Worm (Caenorhabditis elegans) whole organism, early embryonic: Measurements from ENCODE around the gene srlf-7.

Source experiments
- B0310.2 ChIP-seq: sonication (generic microtip); optimal IDR thresholded peaks from 2 replicates; lab custom pipeline; 2016; ENCODE audit warnings: mild to moderate bottlenecking, missing genetic modification characterization, missing compliant biosample characterization
- F13C5.2 ChIP-seq: sonication (generic microtip); optimal IDR thresholded peaks from 2 replicates; lab custom pipeline; 2017; ENCODE audit warnings: mild to moderate bottlenecking, missing genetic modification characterization, inconsistent platforms, missing compliant biosample characterization
- aly-1 ChIP-seq: sonication (generic microtip); optimal IDR thresholded peaks from 2 replicates; lab custom pipeline; 2016; ENCODE audit warnings: missing genetic modification characterization, missing compliant biosample characterization
- ama-1 ChIP-seq: fragments of 150-350 bp; optimal IDR thresholded peaks from 2 replicates; lab custom pipeline; 2014
- ceh-13 ChIP-seq: fragments of 200-800 bp; sonication (Bioruptor generic); optimal IDR thresholded peaks from 2 replicates; lab custom pipeline; 2018; ENCODE audit warnings: mild to moderate bottlenecking, missing genetic modification characterization, missing compliant biosample characterization
- ceh-36 ChIP-seq: sonication (generic microtip); optimal IDR thresholded peaks from 2 replicates; lab custom pipeline; 2016; ENCODE audit warnings: missing genetic modification characterization, inconsistent platforms, missing compliant biosample characterization
- ets-7 ChIP-seq: sonication (generic microtip); optimal IDR thresholded peaks from 2 replicates; lab custom pipeline; 2016; ENCODE audit warnings: missing genotype, missing genetic modification characterization, missing compliant biosample characterization
- flt-1 ChIP-seq: fragments of 200-800 bp; sonication (Bioruptor generic); IDR thresholded peaks from 2 replicates; pipeline ENCODE4 v1.3.6; 2022; ENCODE audit warnings: missing genetic modification characterization, missing compliant biosample characterization
- hmbx-1 ChIP-seq: sonication (generic microtip); optimal IDR thresholded peaks from 2 replicates; lab custom pipeline; 2016; ENCODE audit warnings: mild to moderate bottlenecking, missing genetic modification characterization, missing compliant biosample characterization
- hmg-4 ChIP-seq: fragments of 200-800 bp; sonication (Bioruptor generic); optimal IDR thresholded peaks from 2 replicates; lab custom pipeline; 2018; ENCODE audit warnings: mild to moderate bottlenecking, missing genetic modification characterization, missing compliant biosample characterization
- hnd-1 ChIP-seq: sonication (generic microtip); optimal IDR thresholded peaks from 2 replicates; lab custom pipeline; 2016; ENCODE audit warnings: missing genetic modification characterization, missing compliant biosample characterization
- pes-1 ChIP-seq: fragments of 200-800 bp; sonication (Bioruptor generic); IDR thresholded peaks from 2 replicates; pipeline ENCODE4 v1.3.6; 2022; ENCODE audit warnings: missing genetic modification reagents, missing genetic modification characterization, missing compliant biosample characterization
- scrt-1 ChIP-seq: fragments of 200-800 bp; sonication (Bioruptor generic); IDR thresholded peaks from 2 replicates; pipeline ENCODE4 v1.3.6; 2022; ENCODE audit warnings: missing genetic modification characterization, missing compliant biosample characterization
- sea-1 ChIP-seq: fragments of 200-800 bp; sonication (Bioruptor generic); conservative IDR thresholded peaks from 2 replicates; pipeline ENCODE4 v1.3.6; 2022; ENCODE audit warnings: missing genetic modification characterization, missing compliant biosample characterization
- tbx-11 ChIP-seq: fragments of 200-800 bp; sonication (Bioruptor generic); IDR thresholded peaks from 2 replicates; pipeline ENCODE4 v1.3.6; 2022; ENCODE audit warnings: missing genetic modification characterization, missing compliant biosample characterization
- tbx-37 ChIP-seq: fragments of 200-800 bp; sonication (Bioruptor generic); conservative IDR thresholded peaks from 2 replicates; pipeline ENCODE4 v1.3.6; 2022; ENCODE audit warnings: missing genetic modification reagents, missing genetic modification characterization, missing compliant biosample characterization
- tra-4 ChIP-seq: sonication (generic microtip); optimal IDR thresholded peaks from 2 replicates; lab custom pipeline; 2017; ENCODE audit warnings: missing genetic modification characterization, missing compliant biosample characterization

srlf-7 gene

DNA sequence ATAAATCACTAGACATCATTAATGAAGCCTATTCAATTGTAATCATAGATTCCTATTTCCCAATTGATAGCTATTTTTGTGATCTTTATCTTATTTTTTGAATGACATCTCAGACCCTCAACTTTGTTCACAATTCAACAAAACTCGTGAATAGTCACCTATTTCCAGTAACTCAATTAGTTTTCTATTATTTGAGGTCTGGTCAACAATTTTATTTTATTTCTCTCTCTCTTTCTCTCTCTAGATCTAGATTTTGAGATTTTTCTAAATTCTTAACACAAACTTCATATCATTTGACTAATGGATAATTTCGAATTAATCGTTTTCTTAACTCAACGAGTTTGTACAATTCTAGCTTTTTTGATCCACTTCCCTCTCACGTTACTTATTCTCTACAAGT, 15.6 kb upstream of the srlf-7 start, which contains the start of gene str-1:
TSS of gene str-1 (plus strand) at position 301 of the 400 bp plus-strand sequence.
- TF ChIP-seq ceh-13 (no peak), hmg-4 (GFP tag; lab: Kevin White, UChicago) (no peak), ets-7 (tag; lab: Kevin White, UChicago) (no peak), pes-1 (no peak), flt-1 (GFP tag; lab: Robert Waterston, UW) (no peak), tbx-37 (GFP tag; lab: Robert Waterston, UW) (no peak), B0310.2 (tag; lab: Kevin White, UChicago) (no peak), hmbx-1 (tag; lab: Kevin White, UChicago) (no peak), tbx-11 (GFP tag; lab: Robert Waterston, UW) (no peak), sea-1 (GFP tag; lab: Robert Waterston, UW) (no peak), hnd-1 (tag; lab: Kevin White, UChicago) (no peak), scrt-1 (GFP tag; lab: Robert Waterston, UW) (no peak), tra-4 (tag; lab: Kevin White, UChicago) (no peak)

DNA sequence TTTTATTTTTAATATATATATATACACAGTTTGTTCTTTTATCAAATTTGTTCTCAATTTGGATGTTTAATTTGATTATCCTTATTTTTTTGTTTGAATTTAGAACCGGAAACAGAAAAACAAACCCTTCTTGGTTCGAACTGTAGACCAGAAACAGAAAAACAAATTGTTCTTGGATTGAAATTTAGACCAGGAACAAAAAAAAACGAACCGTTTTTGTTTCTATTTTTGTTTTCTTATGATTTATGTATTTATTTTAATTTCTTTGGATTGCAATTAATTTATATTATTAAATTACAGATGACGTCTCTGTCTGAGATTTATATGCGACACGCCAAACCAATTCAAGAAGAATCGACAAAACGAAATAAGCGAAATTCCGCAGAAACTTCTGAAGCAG, 13.7 kb upstream of the srlf-7 start, which contains the start of gene C42D4.19:
TSS of gene C42D4.19 (plus strand) at position 301 of the 400 bp plus-strand sequence.
- TF ChIP-seq B0310.2 (tag; lab: Kevin White, UChicago) (no peak), sea-1 (GFP tag; lab: Robert Waterston, UW) (no peak), ceh-13 (no peak), ama-1 (lab: Kevin White, UChicago) (no peak), ets-7 (tag; lab: Kevin White, UChicago) (no peak), F13C5.2 (tag; lab: Kevin White, UChicago) (no peak), tbx-37 (GFP tag; lab: Robert Waterston, UW) (no peak), scrt-1 (GFP tag; lab: Robert Waterston, UW) (no peak), ceh-36 (tag; lab: Kevin White, UChicago) (no peak), tra-4 (tag; lab: Kevin White, UChicago) (no peak)

DNA sequence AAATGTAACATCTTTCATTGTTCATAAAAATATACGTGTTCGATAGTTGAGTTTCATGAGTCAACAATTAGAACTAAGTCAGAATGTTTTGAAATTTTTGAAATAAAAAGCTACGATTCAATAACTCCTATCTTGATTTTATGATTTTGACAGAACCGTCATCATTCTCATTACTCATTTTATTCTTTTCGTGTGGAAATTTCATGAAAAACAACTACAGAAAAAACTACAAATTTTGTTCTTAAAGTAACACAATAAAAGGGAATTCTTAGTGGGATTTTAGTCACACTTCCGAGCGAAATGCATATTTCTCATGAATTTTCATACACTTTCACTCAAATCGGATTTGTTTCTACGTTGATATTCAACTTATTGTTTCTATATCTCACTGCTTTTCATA, 12.2 kb upstream of the srlf-7 start, which contains the start of gene str-44:
TSS of gene str-44 (plus strand) at position 301 of the 400 bp plus-strand sequence.
- TF ChIP-seq tbx-37 (GFP tag; lab: Robert Waterston, UW) (no peak), aly-1 (tag; lab: Kevin White, UChicago) (no peak), sea-1 (GFP tag; lab: Robert Waterston, UW) (no peak), ceh-36 (tag; lab: Kevin White, UChicago) (no peak), scrt-1 (GFP tag; lab: Robert Waterston, UW) (no peak), ets-7 (tag; lab: Kevin White, UChicago) (no peak), ama-1 (lab: Kevin White, UChicago) (no peak), ceh-13 (no peak), tra-4 (tag; lab: Kevin White, UChicago) (no peak), hmg-4 (GFP tag; lab: Kevin White, UChicago) (no peak), F13C5.2 (tag; lab: Kevin White, UChicago) (no peak), hmbx-1 (tag; lab: Kevin White, UChicago) (no peak), B0310.2 (tag; lab: Kevin White, UChicago) (no peak), pes-1 (no peak), hnd-1 (tag; lab: Kevin White, UChicago) (no peak), tbx-11 (GFP tag; lab: Robert Waterston, UW) (no peak), flt-1 (GFP tag; lab: Robert Waterston, UW) (no peak)

DNA sequence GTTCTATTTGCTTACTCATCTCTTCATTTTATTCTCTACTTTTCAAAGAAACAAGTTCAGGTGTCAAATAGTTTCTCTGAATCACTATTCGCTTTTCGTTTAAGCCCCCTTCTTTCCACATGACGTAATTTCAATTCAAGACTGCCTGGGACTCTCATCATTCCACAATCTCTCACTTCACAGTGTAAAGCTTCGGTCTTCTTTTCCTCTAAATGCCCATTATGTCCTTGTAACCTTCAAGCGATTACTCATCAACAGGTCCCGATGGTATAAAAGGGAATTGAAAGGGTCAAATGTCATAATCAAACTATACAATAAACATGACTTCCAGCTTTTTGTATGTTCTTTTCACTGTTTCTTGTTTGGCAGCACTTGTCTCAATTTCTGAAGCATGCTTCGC, 10.1 kb upstream of the srlf-7 start, which contains the start of gene C42D4.3:
TSS of gene C42D4.3 (plus strand) at position 298 of the 400 bp plus-strand sequence.
- TF ChIP-seq ama-1 (lab: Kevin White, UChicago) = no peak
- no peak for TF ChIP-seq ceh-36 (tag; lab: Kevin White, UChicago)
- TF ChIP-seq hmbx-1 (tag; lab: Kevin White, UChicago) = no peak
- TF ChIP-seq sea-1 (GFP tag; lab: Robert Waterston, UW) = no peak

DNA sequence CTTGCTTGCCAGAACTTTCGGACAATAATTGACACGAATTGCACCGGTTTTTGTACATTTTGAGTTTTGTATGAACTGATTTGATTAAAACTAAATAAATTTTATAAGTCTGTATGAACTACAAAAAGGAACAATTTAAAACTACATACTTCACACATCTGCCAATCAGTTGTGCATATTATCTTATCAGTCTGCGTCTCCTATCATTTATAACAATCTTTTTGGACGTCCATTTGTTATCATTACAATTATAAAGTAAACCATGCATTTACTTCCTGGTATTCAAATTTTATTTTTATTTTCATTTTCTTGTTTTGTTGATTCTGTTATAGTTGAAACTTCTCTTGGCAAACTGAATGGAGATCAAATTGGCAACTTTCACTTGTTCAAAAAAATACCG, 8.8 kb upstream of the srlf-7 start, which contains the start of gene cest-10:
TSS of gene cest-10 (plus strand) at position 254 of the 400 bp plus-strand sequence.
- no peak for TF ChIP-seq hnd-1 (tag; lab: Kevin White, UChicago)
- TF ChIP-seq B0310.2 (tag; lab: Kevin White, UChicago) = no peak

DNA sequence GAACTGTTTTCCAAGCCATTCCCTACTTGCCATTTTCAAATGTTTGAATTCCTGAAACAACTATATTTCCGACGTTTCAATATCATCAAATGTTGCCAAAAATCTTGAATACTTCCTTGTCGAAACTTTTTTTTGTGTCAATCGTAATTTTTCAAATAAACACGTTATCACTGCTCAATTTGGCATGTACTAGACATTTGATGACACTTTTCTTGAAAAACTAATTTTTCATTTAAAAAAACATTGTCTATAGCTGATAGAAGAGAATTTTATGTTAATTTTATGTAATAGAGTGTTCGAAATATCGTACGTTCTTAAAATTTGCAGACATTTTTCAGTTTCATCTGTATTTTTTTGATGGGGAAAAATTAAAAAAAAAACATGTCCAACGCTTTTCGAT, 6.3 kb upstream of the srlf-7 start:
- TF ChIP-seq hmbx-1 (tag; lab: Kevin White, UChicago) (no peak), F13C5.2 (tag; lab: Kevin White, UChicago) (no peak), B0310.2 (tag; lab: Kevin White, UChicago) (no peak), scrt-1 (GFP tag; lab: Robert Waterston, UW) (no peak), ceh-36 (tag; lab: Kevin White, UChicago) (no peak), ama-1 (lab: Kevin White, UChicago) (no peak), aly-1 (tag; lab: Kevin White, UChicago) (no peak), tbx-11 (GFP tag; lab: Robert Waterston, UW) (no peak), sea-1 (GFP tag; lab: Robert Waterston, UW) (no peak), hmg-4 (GFP tag; lab: Kevin White, UChicago) (no peak), flt-1 (GFP tag; lab: Robert Waterston, UW) (no peak)

DNA sequence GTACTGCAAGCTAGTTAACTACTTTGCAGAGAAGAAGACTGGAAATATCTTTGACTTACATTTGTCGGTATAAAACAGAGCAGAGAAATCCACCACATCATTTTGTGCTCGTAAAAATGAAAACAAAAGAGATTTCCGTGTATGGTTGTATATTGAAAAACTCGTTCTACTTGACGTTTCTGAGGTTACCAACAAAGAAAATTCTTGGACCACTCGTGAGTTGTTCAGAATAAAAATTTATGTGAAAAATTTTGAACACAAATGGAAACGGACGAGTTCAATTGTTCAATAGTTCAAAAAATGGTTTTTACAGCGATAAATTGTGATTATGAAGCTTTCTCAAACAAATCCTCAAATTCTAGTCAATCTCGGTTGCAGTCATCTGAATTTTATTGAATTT, 4.5 kb upstream of the srlf-7 start, which contains the start of gene clec-179:
TSS of gene clec-179 (minus strand) at position 101 of the 400 bp plus-strand sequence.
- TF ChIP-seq ama-1 (lab: Kevin White, UChicago) (no peak), hnd-1 (tag; lab: Kevin White, UChicago) (no peak), B0310.2 (tag; lab: Kevin White, UChicago) (no peak), ceh-36 (tag; lab: Kevin White, UChicago) (no peak), F13C5.2 (tag; lab: Kevin White, UChicago) (no peak), scrt-1 (GFP tag; lab: Robert Waterston, UW) (no peak), tbx-11 (GFP tag; lab: Robert Waterston, UW) (no peak), pes-1 (no peak), hmg-4 (GFP tag; lab: Kevin White, UChicago) (no peak), aly-1 (tag; lab: Kevin White, UChicago) (no peak), tra-4 (tag; lab: Kevin White, UChicago) (no peak)
